Worm (Caenorhabditis elegans): ENCODE data around the gene Y32G9A.3.

Gene Y32G9A.3

DNA sequence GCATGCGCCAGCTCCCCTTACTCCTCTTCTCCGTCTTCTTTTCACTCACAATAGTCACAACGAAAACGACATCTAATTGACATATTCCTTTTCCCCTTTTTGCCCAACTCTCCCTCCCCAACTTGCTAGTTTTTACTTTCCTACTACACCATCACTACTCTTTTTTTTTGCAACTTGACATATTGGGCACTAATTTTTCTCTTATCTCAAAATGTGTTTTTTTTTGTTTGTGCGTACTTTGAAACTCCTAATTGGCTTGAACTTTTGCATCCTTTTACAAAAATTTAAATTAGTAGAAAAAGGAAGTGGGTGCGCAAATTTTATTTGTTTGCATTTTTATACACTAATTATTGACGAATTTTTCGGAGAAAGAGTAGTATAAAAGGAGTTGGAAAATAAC lies 24.3 kb downstream of the Y32G9A.3 start:
- no peak for TF ChIP-seq ces-1 (GFP tag; optimal IDR thresholded peaks at IDR 0.05)
- TF ChIP-seq lin-32 (GFP tag; optimal IDR thresholded peaks at IDR 0.05): no peak
- no peak for TF ChIP-seq nhr-28 (tag; optimal IDR thresholded peaks at IDR 0.05)
- no peak for TF ChIP-seq blmp-1 (tag; optimal IDR thresholded peaks at IDR 0.05)
- no peak for TF ChIP-seq snpc-4 (tag; optimal IDR thresholded peaks at IDR 0.05)
- TF ChIP-seq mab-5 (tag; optimal IDR thresholded peaks at IDR 0.05): no peak
- no peak for TF ChIP-seq lsy-2 (tag; optimal IDR thresholded peaks at IDR 0.05)
- no peak for TF ChIP-seq tbx-8 (GFP tag; optimal IDR thresholded peaks at IDR 0.05)
- no peak for TF ChIP-seq ceh-83 (GFP tag; optimal IDR thresholded peaks at IDR 0.05)
- no peak for TF ChIP-seq nhr-76 (tag; optimal IDR thresholded peaks at IDR 0.05)
- TF ChIP-seq sem-2 (GFP tag; optimal IDR thresholded peaks at IDR 0.05): no peak
- TF ChIP-seq elt-3 (tag; optimal IDR thresholded peaks at IDR 0.05): no peak

- TF ChIP-seq nhr-2 (tag; optimal IDR thresholded peaks at IDR 0.05) (no peak), unc-120 (tag; optimal IDR thresholded peaks at IDR 0.05; ENCODE audit: poor library complexity, severe bottlenecking) (no peak), ztf-11 (tag; optimal IDR thresholded peaks at IDR 0.05) (no peak), M03D4.4 (tag; optimal IDR thresholded peaks at IDR 0.05) (no peak), elt-3 (tag; optimal IDR thresholded peaks at IDR 0.05) (no peak), nhr-12 (tag; optimal IDR thresholded peaks at IDR 0.05) (no peak)
These were observed 26.8 kb downstream of the Y32G9A.3 start, which contains the start of gene glb-25 for ce11 chrV:1937963-1938362. glb-25 (plus strand) TSS chrV:1938263.

- no peak for TF ChIP-seq drap-1 (GFP tag; optimal IDR thresholded peaks at IDR 0.05)
- TF ChIP-seq flh-1 (GFP tag; optimal IDR thresholded peaks at IDR 0.05): no peak
- no peak for TF ChIP-seq nhr-237 (tag; optimal IDR thresholded peaks at IDR 0.05)
- no peak for TF ChIP-seq elt-1 (tag; optimal IDR thresholded peaks at IDR 0.05; ENCODE audit: borderline replicate concordance, insufficient read depth)
- no peak for TF ChIP-seq nhr-12 (tag; optimal IDR thresholded peaks at IDR 0.05)
- TF ChIP-seq unc-39 (tag; optimal IDR thresholded peaks at IDR 0.05): no peak
- TF ChIP-seq ceh-83 (GFP tag; optimal IDR thresholded peaks at IDR 0.05): no peak
- TF ChIP-seq ham-2 (GFP tag; optimal IDR thresholded peaks at IDR 0.05): no peak
- TF ChIP-seq sem-2 (GFP tag; optimal IDR thresholded peaks at IDR 0.05): no peak
- TF ChIP-seq pha-4 (tag; optimal IDR thresholded peaks at IDR 0.05): no peak
- TF ChIP-seq cnd-1 (tag; optimal IDR thresholded peaks at IDR 0.05): no peak
- no peak for TF ChIP-seq tbx-8 (GFP tag; optimal IDR thresholded peaks at IDR 0.05)
- TF ChIP-seq unc-120 (tag; optimal IDR thresholded peaks at IDR 0.05; ENCODE audit: poor library complexity, severe bottlenecking): no peak
- TF ChIP-seq M03D4.4 (tag; optimal IDR thresholded peaks at IDR 0.05): no peak
- no peak for TF ChIP-seq lin-13 (tag; optimal IDR thresholded peaks at IDR 0.05)
- TF ChIP-seq blmp-1 (tag; optimal IDR thresholded peaks at IDR 0.05): no peak
- TF ChIP-seq sptf-1 (tag; optimal IDR thresholded peaks at IDR 0.05): no peak
- TF ChIP-seq mls-2 (tag; optimal IDR thresholded peaks at IDR 0.05): no peak
- no peak for TF ChIP-seq mep-1 (tag; optimal IDR thresholded peaks at IDR 0.05)
These were observed 29.4 kb downstream of the Y32G9A.3 start for ce11 chrV:1940472-1941221.

DNA sequence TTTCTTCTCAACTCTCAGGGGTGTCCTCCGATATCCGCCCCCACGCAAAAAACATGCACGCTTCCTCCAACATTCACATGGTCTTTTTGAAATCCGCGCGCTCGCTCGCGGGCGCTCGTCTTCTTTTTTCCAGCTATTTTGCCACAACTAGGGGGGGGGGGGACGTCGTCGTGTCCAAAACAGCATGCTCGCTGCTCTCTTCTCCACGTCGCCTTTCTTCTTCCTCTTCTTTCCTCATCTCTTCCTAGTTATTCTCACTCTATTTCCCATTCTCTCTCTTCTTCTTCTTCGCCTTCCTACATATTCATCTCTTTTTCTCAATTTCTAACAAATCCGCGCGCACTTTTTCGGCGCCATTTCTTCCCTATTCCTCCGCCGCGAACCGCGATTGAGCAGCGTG lies 32.3 kb downstream of the Y32G9A.3 start:
- no peak for TF ChIP-seq mep-1 (tag; optimal IDR thresholded peaks at IDR 0.05)
- TF ChIP-seq tbx-8 (GFP tag; optimal IDR thresholded peaks at IDR 0.05): no peak
- TF ChIP-seq bed-3 (GFP tag; optimal IDR thresholded peaks at IDR 0.05): no peak
- TF ChIP-seq zip-8 (tag; optimal IDR thresholded peaks at IDR 0.05): no peak
- TF ChIP-seq sptf-1 (tag; optimal IDR thresholded peaks at IDR 0.05): no peak
- TF ChIP-seq mab-5 (tag; optimal IDR thresholded peaks at IDR 0.05): no peak
- no peak for TF ChIP-seq lin-32 (GFP tag; optimal IDR thresholded peaks at IDR 0.05)
- no peak for TF ChIP-seq nhr-76 (tag; optimal IDR thresholded peaks at IDR 0.05)
- TF ChIP-seq cnd-1 (tag; optimal IDR thresholded peaks at IDR 0.05): no peak
- TF ChIP-seq ham-2 (GFP tag; optimal IDR thresholded peaks at IDR 0.05): no peak
- TF ChIP-seq M03D4.4 (tag; optimal IDR thresholded peaks at IDR 0.05): no peak
- no peak for TF ChIP-seq ceh-43 (GFP tag; optimal IDR thresholded peaks at IDR 0.05)
- no peak for TF ChIP-seq blmp-1 (tag; optimal IDR thresholded peaks at IDR 0.05)
- TF ChIP-seq unc-62 (GFP tag; optimal IDR thresholded peaks at IDR 0.05): no peak
- TF ChIP-seq nhr-28 (tag; optimal IDR thresholded peaks at IDR 0.05): no peak

Measured in whole organism, mixed stage, embryonic.